Fruit fly (Drosophila melanogaster) whole organism, adult: ENCODE data around the gene CG11585.

ENCODE experiments used
- CG11617 ChIP-seq: fragments of 200-800 bp; sonication (Bioruptor generic); optimal IDR thresholded peaks from 2 replicates; lab custom pipeline; 2017; ENCODE audit warnings: mild to moderate bottlenecking, missing biosample characterization, missing genetic modification reagents, missing genetic modification characterization
- CG1620 ChIP-seq: fragments of 200-800 bp; sonication (Bioruptor generic); optimal IDR thresholded peaks from 2 replicates; lab custom pipeline; 2016; ENCODE audit warnings: missing biosample characterization, missing genetic modification characterization
- CG5204 ChIP-seq: fragments of 200-800 bp; sonication (Bioruptor generic); optimal IDR thresholded peaks from 2 replicates; lab custom pipeline; 2016; ENCODE audit warnings: missing biosample characterization, missing genetic modification characterization
- CG7045 ChIP-seq: fragments of 200-800 bp; sonication (Bioruptor generic); optimal IDR thresholded peaks from 2 replicates; lab custom pipeline; 2017; ENCODE audit warnings: missing biosample characterization, mild to moderate bottlenecking, missing genetic modification characterization
- Crg-1 ChIP-seq: fragments of 200-800 bp; sonication (Bioruptor generic); optimal IDR thresholded peaks from 2 replicates; lab custom pipeline; 2016; ENCODE audit warnings: missing biosample characterization, missing genetic modification characterization
- Mnt ChIP-seq: fragments of 200-800 bp; sonication (Bioruptor generic); optimal IDR thresholded peaks from 2 replicates; lab custom pipeline; 2016; ENCODE audit warnings: missing biosample characterization, mild to moderate bottlenecking, missing genetic modification characterization
- bab1 ChIP-seq: fragments of 200-800 bp; sonication (Bioruptor generic); optimal IDR thresholded peaks from 3 replicates; lab custom pipeline; 2019; ENCODE audit warnings: missing biosample characterization, mild to moderate bottlenecking, missing genetic modification characterization, moderate library complexity
- cic ChIP-seq: fragments of 200-800 bp; sonication (Bioruptor generic); optimal IDR thresholded peaks from 2 replicates; lab custom pipeline; 2017; ENCODE audit warnings: missing biosample characterization, mild to moderate bottlenecking, missing genetic modification characterization, moderate library complexity
- kay ChIP-seq: fragments of 200-800 bp; sonication (Bioruptor generic); peaks from one replicate; lab custom pipeline; 2016; ENCODE audit warnings: missing biosample characterization, missing genetic modification characterization, borderline replicate concordance
- pad ChIP-seq: fragments of 200-800 bp; sonication (Bioruptor generic); optimal IDR thresholded peaks from 3 replicates; lab custom pipeline; 2017; ENCODE audit warnings: missing biosample characterization, missing genetic modification characterization, mild to moderate bottlenecking, moderate library complexity, missing genetic modification reagents

DNA sequence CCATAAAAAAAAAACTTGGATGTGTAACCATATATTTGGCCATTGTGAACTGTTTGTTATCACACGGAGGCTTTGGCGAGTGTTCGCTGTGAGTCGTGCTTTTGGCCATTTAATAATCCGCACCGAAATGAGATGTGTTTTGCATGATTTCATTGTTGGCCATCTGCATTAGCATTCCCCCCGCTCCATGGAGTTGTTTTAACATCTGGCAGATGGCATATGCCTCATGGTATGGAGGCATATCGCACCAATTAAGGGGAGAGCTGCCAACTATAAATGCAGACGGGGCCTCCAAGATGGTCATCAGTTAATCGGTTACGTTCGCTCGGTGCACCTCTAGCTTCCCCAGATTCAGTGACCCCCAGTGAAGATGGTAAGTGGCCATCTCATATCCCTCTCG, 8.6 kb upstream of the CG11585 start, which contains the start of gene CG11584:
- no peak for TF ChIP-seq Crg-1 (GFP tag; lab: Kevin White, UChicago)
- no peak for TF ChIP-seq kay (GFP tag; lab: Kevin White, UChicago)
- no peak for TF ChIP-seq pad (GFP tag; lab: Kevin White, UChicago)
- TF ChIP-seq CG11617 (GFP tag; lab: Kevin White, UChicago): no peak
- TF ChIP-seq cic (GFP tag; lab: Kevin White, UChicago): no peak
- TF ChIP-seq CG5204 (GFP tag; lab: Kevin White, UChicago): no peak
- no peak for TF ChIP-seq CG1620 (GFP tag; lab: Kevin White, UChicago)
- no peak for TF ChIP-seq bab1
- TF ChIP-seq CG7045 (GFP tag; lab: Kevin White, UChicago): no peak
- TF ChIP-seq Mnt (GFP tag; lab: Kevin White, UChicago): no peak
